Worm (Caenorhabditis elegans) whole organism, L4 larva: Measurements from ENCODE around the gene F54D8.10.

ENCODE experiments used
- F37D6.2 ChIP-seq: sonication (generic microtip); optimal IDR thresholded peaks from 2 replicates; lab custom pipeline; 2016; ENCODE audit warnings: mild to moderate bottlenecking, missing genetic modification characterization, missing compliant biosample characterization
- T20F7.1 ChIP-seq: fragments of 200-800 bp; sonication (Bioruptor generic); optimal IDR thresholded peaks from 2 replicates; lab custom pipeline; 2018; ENCODE audit warnings: mild to moderate bottlenecking, missing genetic modification characterization, missing compliant biosample characterization
- T26A8.4 ChIP-seq: fragments of 200-800 bp; sonication (Bioruptor generic); IDR thresholded peaks from 2 replicates; pipeline ENCODE4 v1.3.6; 2022; ENCODE audit warnings: missing genetic modification characterization, missing compliant biosample characterization
- ZK337.2 ChIP-seq: fragments of 200-800 bp; sonication (Bioruptor generic); IDR thresholded peaks from 2 replicates; pipeline ENCODE4 v1.3.6; 2022; ENCODE audit warnings: missing genetic modification reagents, missing genetic modification characterization, missing compliant biosample characterization
- ZK546.5 ChIP-seq, 2 experiments: sonication (generic microtip); optimal IDR thresholded peaks; 2 replicates each; lab custom pipeline; 2017; ENCODE audit warnings: missing biosample characterization in 2 of 2, missing genetic modification characterization in 2 of 2
- aha-1 ChIP-seq: fragments of 150-350 bp; peaks from one replicate; lab custom pipeline; 2014; ENCODE audit warnings: missing biosample characterization, missing genetic modification characterization
- arid-1 ChIP-seq: fragments of 200-800 bp; sonication (Bioruptor generic); conservative IDR thresholded peaks from 2 replicates; pipeline ENCODE4 v1.3.6; 2022; ENCODE audit warnings: missing genetic modification reagents, missing genetic modification characterization, missing compliant biosample characterization
- attf-4 ChIP-seq: sonication (generic microtip); optimal IDR thresholded peaks from 3 replicates; lab custom pipeline; 2017; ENCODE audit warnings: missing biosample characterization, missing genetic modification characterization
- ceh-28 ChIP-seq: fragments of 150-350 bp; optimal IDR thresholded peaks from 2 replicates; lab custom pipeline; 2014; ENCODE audit warnings: missing biosample characterization, missing genetic modification reagents, missing genetic modification characterization
- ceh-82 ChIP-seq: sonication (generic microtip); optimal IDR thresholded peaks from 2 replicates; lab custom pipeline; 2017; ENCODE audit warnings: missing biosample characterization, missing genetic modification characterization
- ces-1 ChIP-seq: fragments of 150-350 bp; sonication (generic microtip); optimal IDR thresholded peaks from 4 replicates; lab custom pipeline; 2014; ENCODE audit warnings: missing biosample characterization, missing genetic modification reagents, missing genetic modification characterization
- ctbp-1 ChIP-seq: fragments of 200-800 bp; sonication (Bioruptor generic); IDR thresholded peaks from 2 replicates; pipeline ENCODE4 v1.3.6; 2022; ENCODE audit warnings: missing genetic modification reagents, missing genetic modification characterization, missing compliant biosample characterization
- daf-12 ChIP-seq: fragments of 150-350 bp; optimal IDR thresholded peaks from 2 replicates; lab custom pipeline; 2014; ENCODE audit warnings: missing biosample characterization, missing genetic modification reagents, missing genetic modification characterization
- daf-8 ChIP-seq: fragments of 200-800 bp; sonication (Bioruptor generic); IDR thresholded peaks from 2 replicates; pipeline ENCODE4 v1.3.6; 2022; ENCODE audit warnings: missing genetic modification characterization, missing compliant biosample characterization
- dmd-6 ChIP-seq: fragments of 200-800 bp; sonication (Bioruptor generic); IDR thresholded peaks from 2 replicates; pipeline ENCODE4 v1.3.6; 2022; ENCODE audit warnings: missing genetic modification reagents, missing genetic modification characterization, missing compliant biosample characterization
- dmd-9 ChIP-seq: fragments of 200-800 bp; sonication (Bioruptor generic); IDR thresholded peaks from 2 replicates; pipeline ENCODE4 v1.3.6; 2022; ENCODE audit warnings: missing genetic modification reagents, missing genetic modification characterization, missing compliant biosample characterization
- fkh-10 ChIP-seq: fragments of 150-350 bp; optimal IDR thresholded peaks from 2 replicates; lab custom pipeline; 2014; ENCODE audit warnings: missing biosample characterization, missing genetic modification reagents, missing genetic modification characterization
- hlh-11 ChIP-seq: fragments of 200-800 bp; sonication (Bioruptor generic); optimal IDR thresholded peaks from 2 replicates; lab custom pipeline; 2018; ENCODE audit warnings: mild to moderate bottlenecking, missing genetic modification characterization, missing compliant biosample characterization
- hlh-30 ChIP-seq: sonication (generic microtip); optimal IDR thresholded peaks from 2 replicates; lab custom pipeline; 2017; ENCODE audit warnings: antibody characterized with exemption, mild to moderate bottlenecking, missing genetic modification characterization, missing compliant biosample characterization; ENCODE audit not compliant: insufficient read depth
- jun-1 ChIP-seq: fragments of 150-350 bp; optimal IDR thresholded peaks from 2 replicates; lab custom pipeline; 2014; ENCODE audit warnings: missing biosample characterization, missing genetic modification reagents, missing genetic modification characterization
- lin-1 ChIP-seq: fragments of 200-800 bp; sonication (Bioruptor generic); IDR thresholded peaks from 2 replicates; pipeline ENCODE4 v1.3.6; 2022; ENCODE audit warnings: missing genetic modification reagents, missing genetic modification characterization, missing compliant biosample characterization
- lin-38 ChIP-seq: fragments of 200-800 bp; sonication (Bioruptor generic); IDR thresholded peaks from 2 replicates; pipeline ENCODE4 v1.3.6; 2022; ENCODE audit warnings: missing genetic modification reagents, missing genetic modification characterization, missing compliant biosample characterization
- lir-3 ChIP-seq: sonication (generic microtip); optimal IDR thresholded peaks from 2 replicates; lab custom pipeline; 2016; ENCODE audit warnings: mild to moderate bottlenecking, missing genetic modification characterization, missing compliant biosample characterization
- madf-9 ChIP-seq: fragments of 200-800 bp; sonication (Bioruptor generic); conservative IDR thresholded peaks from 2 replicates; pipeline ENCODE4 v1.3.6; 2022; ENCODE audit warnings: missing genetic modification reagents, missing genetic modification characterization, missing compliant biosample characterization
- mdl-1 ChIP-seq, 2 experiments: fragments of 150-350 bp in 1 of 2; sonication (generic microtip) in 1 of 2; optimal IDR thresholded peaks; 2 replicates each; lab custom pipeline; 2014 to 2017; ENCODE audit warnings: missing biosample characterization in 2 of 2, missing genetic modification characterization in 2 of 2
- nhr-237 ChIP-seq: sonication (generic microtip); optimal IDR thresholded peaks from 2 replicates; lab custom pipeline; 2017; ENCODE audit warnings: missing biosample characterization, missing genetic modification characterization
- nhr-28 ChIP-seq: fragments of 150-350 bp; optimal IDR thresholded peaks from 2 replicates; lab custom pipeline; 2014; ENCODE audit warnings: missing biosample characterization, missing genetic modification characterization
- nhr-41 ChIP-seq: fragments of 200-800 bp; sonication (Bioruptor generic); IDR thresholded peaks from 2 replicates; pipeline ENCODE4 v1.3.6; 2022; ENCODE audit warnings: missing genetic modification reagents, missing genetic modification characterization, missing compliant biosample characterization
- nhr-48 ChIP-seq: sonication (generic microtip); optimal IDR thresholded peaks from 2 replicates; lab custom pipeline; 2016; ENCODE audit warnings: mild to moderate bottlenecking, missing genetic modification characterization, missing compliant biosample characterization
- nhr-6 ChIP-seq: fragments of 150-350 bp; optimal IDR thresholded peaks from 2 replicates; lab custom pipeline; 2014; ENCODE audit warnings: missing biosample characterization, missing genetic modification characterization
- nhr-76 ChIP-seq: fragments of 150-350 bp; optimal IDR thresholded peaks from 2 replicates; lab custom pipeline; 2014; ENCODE audit warnings: missing biosample characterization, missing genetic modification characterization
- nhr-77 ChIP-seq: fragments of 150-350 bp; optimal IDR thresholded peaks from 2 replicates; lab custom pipeline; 2014; ENCODE audit warnings: missing biosample characterization, missing genetic modification characterization
- pqm-1 ChIP-seq: sonication (generic microtip); optimal IDR thresholded peaks from 2 replicates; lab custom pipeline; 2017; ENCODE audit warnings: missing biosample characterization, missing genetic modification characterization
- set-16 ChIP-seq: fragments of 200-800 bp; sonication (Bioruptor generic); IDR thresholded peaks from 2 replicates; pipeline ENCODE4 v1.3.6; 2022; ENCODE audit warnings: missing genetic modification reagents, missing genetic modification characterization, missing compliant biosample characterization
- skn-1 ChIP-seq: fragments of 150-350 bp; optimal IDR thresholded peaks from 2 replicates; lab custom pipeline; 2014; ENCODE audit warnings: missing biosample characterization, missing genetic modification characterization
- tag-97 ChIP-seq: fragments of 200-800 bp; sonication (Bioruptor generic); IDR thresholded peaks from 2 replicates; pipeline ENCODE4 v1.3.6; 2022; ENCODE audit warnings: missing genetic modification characterization, missing compliant biosample characterization
- unc-130 ChIP-seq: sonication (generic microtip); optimal IDR thresholded peaks from 2 replicates; lab custom pipeline; 2016; ENCODE audit warnings: missing genetic modification reagents, missing genetic modification characterization, missing compliant biosample characterization
- unc-39 ChIP-seq: sonication (generic microtip); optimal IDR thresholded peaks from 2 replicates; lab custom pipeline; 2017; ENCODE audit warnings: missing biosample characterization, missing genetic modification characterization
- unc-62 ChIP-seq, 3 experiments: fragments of 150-350 bp in 1 of 3; sonication (generic microtip); optimal IDR thresholded peaks in 2 of 3; peaks in 1 of 3; 1 replicate in 1 of 3; 2 replicates in 2 of 3; lab custom pipeline; 2014 to 2017; ENCODE audit warnings: missing biosample characterization in 3 of 3, missing genetic modification characterization in 3 of 3, missing genetic modification reagents in 3 of 3, missing genotype in 1 of 3
- vab-7 ChIP-seq: fragments of 200-800 bp; sonication (Bioruptor generic); IDR thresholded peaks from 2 replicates; pipeline ENCODE4 v1.3.6; 2022; ENCODE audit warnings: missing genetic modification reagents, missing genetic modification characterization, missing compliant biosample characterization
- zag-1 ChIP-seq: fragments of 150-350 bp; optimal IDR thresholded peaks from 2 replicates; lab custom pipeline; 2014; ENCODE audit warnings: missing biosample characterization, missing genetic modification characterization
- zfp-3 ChIP-seq: fragments of 200-800 bp; sonication (Bioruptor generic); conservative IDR thresholded peaks from 2 replicates; pipeline ENCODE4 v1.3.6; 2022; ENCODE audit warnings: missing genetic modification reagents, missing genetic modification characterization, missing compliant biosample characterization
- ztf-11 ChIP-seq: fragments of 150-350 bp; optimal IDR thresholded peaks from 2 replicates; lab custom pipeline; 2014; ENCODE audit warnings: missing biosample characterization, missing genetic modification characterization

The F54D8.10 gene

ce11 chrIII:5085529-5085928 is 9.1 kb upstream of the F54D8.10 start, which contains the start of gene cah-1:
Gene cah-1, minus strand, starts transcription at chrIII:5085629.
- TF ChIP-seq ceh-82 = no peak
- no peak for TF ChIP-seq aha-1
- no peak for TF ChIP-seq nhr-77 (tag; lab: Kevin White, UChicago)
- no peak for TF ChIP-seq nhr-6 (tag; lab: Kevin White, UChicago)
- TF ChIP-seq pqm-1 (tag; lab: Kevin White, UChicago) = no peak
- TF ChIP-seq hlh-11 = no peak
- no peak for TF ChIP-seq madf-9 (GFP tag; lab: Robert Waterston, UW)
- TF ChIP-seq lin-1 = no peak
- no peak for TF ChIP-seq vab-7 (GFP tag; lab: Robert Waterston, UW)
- TF ChIP-seq tag-97 (GFP tag; lab: Robert Waterston, UW) = no peak
- no peak for TF ChIP-seq ztf-11
- no peak for TF ChIP-seq nhr-41
- TF ChIP-seq jun-1 (tag; lab: Kevin White, UChicago) = no peak
- TF ChIP-seq skn-1 = no peak
- TF ChIP-seq ces-1 (GFP tag; lab: Kevin White, UChicago) = no peak
- TF ChIP-seq daf-12 = no peak
- no peak for TF ChIP-seq lir-3 (tag; lab: Kevin White, UChicago)
- no peak for TF ChIP-seq unc-130 (GFP tag; lab: Kevin White, UChicago)
- TF ChIP-seq fkh-10 = no peak

- TF ChIP-seq zag-1 (tag; lab: Kevin White, UChicago) (no peak), ztf-11 (no peak), nhr-237 (tag; lab: Kevin White, UChicago) (no peak), nhr-76 (tag; lab: Kevin White, UChicago) (no peak), ZK337.2 (GFP tag; lab: Robert Waterston, UW) (no peak), nhr-28 (tag; lab: Kevin White, UChicago) (peak; percentile 44), lir-3 (tag; lab: Kevin White, UChicago) (no peak), hlh-30 (peak; percentile 20), lin-38 (GFP tag; lab: Robert Waterston, UW) (no peak), T20F7.1 (GFP tag; lab: Kevin White, UChicago) (no peak), ZK546.5 (tag; optimal IDR thresholded peaks at IDR 0.05; lab: Kevin White, UChicago) (no peak), set-16 (GFP tag; lab: Robert Waterston, UW) (no peak), hlh-11 (peak; percentile 27), F37D6.2 (no peak), attf-4 (no peak), daf-8 (no peak), unc-62 (GFP tag; optimal IDR thresholded peaks at IDR 0.05 in 1 of 2; lab: Kevin White, UChicago) (peak in 1 of 2 experiments; percentile 88), unc-62 (tag; optimal IDR thresholded peaks at IDR 0.05; lab: Kevin White, UChicago) (no peak), ctbp-1 (GFP tag; lab: Robert Waterston, UW) (no peak), ceh-28 (no peak), dmd-9 (GFP tag; lab: Robert Waterston, UW) (no peak), mdl-1 (tag; optimal IDR thresholded peaks at IDR 0.05; lab: Kevin White, UChicago) (peak; percentile 6 to 51), aha-1 (no peak), nhr-48 (peak; percentile 36), unc-39 (tag; lab: Kevin White, UChicago) (no peak), arid-1 (GFP tag; lab: Robert Waterston, UW) (no peak), jun-1 (tag; lab: Kevin White, UChicago) (no peak), dmd-6 (GFP tag; lab: Robert Waterston, UW) (0 out of 2 replicates have a peak, but pooled peaks have one; percentile 21)
These were observed 5.1 kb upstream of the F54D8.10 start for ce11 chrIII:5089489-5089888.

ce11 chrIII:5092345-5092744 is 2.3 kb upstream of the F54D8.10 start:
- TF ChIP-seq zfp-3 (GFP tag; lab: Robert Waterston, UW) = peak; percentile 66; the same call in 1 of the 2 replicates
- TF ChIP-seq unc-39 (tag; lab: Kevin White, UChicago) = no peak
- 0 out of 2 replicates have a peak, but pooled peaks have one; percentile 10 for TF ChIP-seq T26A8.4 (GFP tag; lab: Robert Waterston, UW)
- peak; percentile 92 for TF ChIP-seq aha-1
